Worm (Caenorhabditis elegans): Measurements from ENCODE around the gene Y110A2AR.1.

- no peak for TF ChIP-seq nhr-12 (tag; optimal IDR thresholded peaks at IDR 0.05)
- no peak for TF ChIP-seq nhr-237 (tag; optimal IDR thresholded peaks at IDR 0.05)
- TF ChIP-seq ztf-11 (tag; optimal IDR thresholded peaks at IDR 0.05), result no peak
- TF ChIP-seq R02D3.7 (tag; optimal IDR thresholded peaks at IDR 0.05), result no peak
- TF ChIP-seq nhr-11 (tag; optimal IDR thresholded peaks at IDR 0.05), result no peak
- TF ChIP-seq nhr-10 (tag; optimal IDR thresholded peaks at IDR 0.05), result no peak
- no peak for TF ChIP-seq egl-27 (tag; optimal IDR thresholded peaks at IDR 0.05)
- TF ChIP-seq alr-1 (tag; optimal IDR thresholded peaks at IDR 0.05), result no peak
- TF ChIP-seq nhr-21 (tag; optimal IDR thresholded peaks at IDR 0.05), result no peak
- TF ChIP-seq unc-62 (GFP tag; optimal IDR thresholded peaks at IDR 0.05), result no peak
- TF ChIP-seq nhr-77 (tag; optimal IDR thresholded peaks at IDR 0.05), result no peak
- TF ChIP-seq aly-2 (tag; optimal IDR thresholded peaks at IDR 0.05), result no peak
- no peak for TF ChIP-seq lin-13 (GFP tag; optimal IDR thresholded peaks at IDR 0.05)
- no peak for TF ChIP-seq ceh-16 (tag; optimal IDR thresholded peaks at IDR 0.05)
These were observed 4.1 kb downstream of the Y110A2AR.1 start, which contains the start of gene ZK355.2 for ce11 chrII:2923617-2924016.

Measured in whole organism, L2 larva.